Fruit fly (Drosophila melanogaster) whole organism, embryonic: Measurements from ENCODE around the gene Hecw.

Source experiments
- ATbp ChIP-seq: fragments of 200-800 bp; sonication (Bioruptor generic); optimal IDR thresholded peaks from 2 replicates; lab custom pipeline; 2017; ENCODE audit warnings: missing biosample characterization, mild to moderate bottlenecking, missing genetic modification characterization, missing genetic modification reagents
- Atf-2 ChIP-seq: fragments of 200-800 bp; sonication (Bioruptor generic); optimal IDR thresholded peaks from 2 replicates; lab custom pipeline; 2016; ENCODE audit warnings: missing biosample characterization, missing genetic modification characterization
- Bgb ChIP-seq: fragments of 200-800 bp; sonication (Bioruptor generic); IDR thresholded peaks from 2 replicates; pipeline ENCODE4 v1.3.6; 2022; ENCODE audit warnings: missing biosample characterization, missing genetic modification characterization; ENCODE audit not compliant: partially characterized antibody
- CG10147 ChIP-seq: fragments of 200-800 bp; sonication (Bioruptor generic); optimal IDR thresholded peaks from 2 replicates; lab custom pipeline; 2019; ENCODE audit warnings: missing biosample characterization, mild to moderate bottlenecking, missing genetic modification characterization, moderate library complexity
- CG11398 ChIP-seq: fragments of 200-800 bp; sonication (Bioruptor generic); optimal IDR thresholded peaks from 2 replicates; lab custom pipeline; 2016; ENCODE audit warnings: missing biosample characterization, missing genetic modification characterization
- CG13123 ChIP-seq: fragments of 200-800 bp; sonication (Bioruptor generic); optimal IDR thresholded peaks from 2 replicates; lab custom pipeline; 2016; ENCODE audit warnings: missing biosample characterization, missing genetic modification characterization
- CG14050 ChIP-seq: fragments of 200-800 bp; sonication (Bioruptor generic); IDR thresholded peaks from 3 replicates; pipeline ENCODE4 v1.3.6; 2022; ENCODE audit warnings: missing biosample characterization, missing genetic modification characterization
- CG17385 ChIP-seq: fragments of 200-800 bp; sonication (Bioruptor generic); optimal IDR thresholded peaks from 3 replicates; lab custom pipeline; 2018; ENCODE audit warnings: missing biosample characterization, mild to moderate bottlenecking, missing genetic modification characterization
- CG3065 ChIP-seq: fragments of 200-800 bp; sonication (Bioruptor generic); optimal IDR thresholded peaks from 2 replicates; lab custom pipeline; 2016; ENCODE audit warnings: missing biosample characterization, missing genetic modification characterization
- CG3163 ChIP-seq: fragments of 200-800 bp; sonication (Bioruptor generic); optimal IDR thresholded peaks from 3 replicates; lab custom pipeline; 2016; ENCODE audit warnings: missing biosample characterization, missing genetic modification characterization
- CG3407 ChIP-seq: fragments of 200-800 bp; sonication (Bioruptor generic); optimal IDR thresholded peaks from 2 replicates; lab custom pipeline; 2018; ENCODE audit warnings: missing biosample characterization, mild to moderate bottlenecking, missing genetic modification characterization
- CG4617 ChIP-seq: fragments of 200-800 bp; sonication (Bioruptor generic); optimal IDR thresholded peaks from 3 replicates; lab custom pipeline; 2016; ENCODE audit warnings: missing biosample characterization, missing genetic modification characterization, borderline replicate concordance
- CG7372 ChIP-seq: fragments of 200-800 bp; sonication (Bioruptor generic); IDR thresholded peaks from 2 replicates; pipeline ENCODE4 v1.3.6; 2022; ENCODE audit warnings: missing biosample characterization, missing genetic modification characterization
- CG9215 ChIP-seq: fragments of 200-800 bp; sonication (Bioruptor generic); IDR thresholded peaks from 2 replicates; pipeline ENCODE4 v1.3.6; 2022; ENCODE audit warnings: missing biosample characterization, missing genetic modification characterization
- CG9817 ChIP-seq: fragments of 200-800 bp; sonication (Bioruptor generic); optimal IDR thresholded peaks from 2 replicates; lab custom pipeline; 2018; ENCODE audit warnings: missing biosample characterization, mild to moderate bottlenecking, missing genetic modification characterization, moderate library complexity
- D19B ChIP-seq: fragments of 200-800 bp; sonication (Bioruptor generic); optimal IDR thresholded peaks from 2 replicates; lab custom pipeline; 2017; ENCODE audit warnings: missing biosample characterization, mild to moderate bottlenecking, missing genetic modification characterization
- Gug ChIP-seq: fragments of 200-800 bp; sonication (Bioruptor generic); IDR thresholded peaks from 4 replicates; pipeline ENCODE4 v1.3.6; 2022; ENCODE audit warnings: missing biosample characterization, missing genetic modification characterization
- Hmx ChIP-seq: fragments of 200-800 bp; sonication (Bioruptor generic); optimal IDR thresholded peaks from 2 replicates; lab custom pipeline; 2016; ENCODE audit warnings: missing biosample characterization, missing genetic modification characterization
- Neu2 ChIP-seq: fragments of 200-800 bp; sonication (Bioruptor generic); optimal IDR thresholded peaks from 3 replicates; lab custom pipeline; 2016; ENCODE audit warnings: missing biosample characterization, missing genetic modification characterization, borderline replicate concordance
- Ssrp ChIP-seq: fragments of 200-800 bp; sonication (Bioruptor generic); optimal IDR thresholded peaks from 2 replicates; lab custom pipeline; 2018; ENCODE audit warnings: missing biosample characterization, mild to moderate bottlenecking, missing genetic modification characterization, moderate library complexity
- YL-1 ChIP-seq: fragments of 200-800 bp; sonication (Bioruptor generic); optimal IDR thresholded peaks from 3 replicates; lab custom pipeline; 2017; ENCODE audit warnings: missing biosample characterization, mild to moderate bottlenecking, missing genetic modification characterization
- ab ChIP-seq: fragments of 200-800 bp; sonication (Bioruptor generic); optimal IDR thresholded peaks from 2 replicates; lab custom pipeline; 2016; ENCODE audit warnings: missing biosample characterization, missing genetic modification characterization
- abd-A ChIP-seq: fragments of 200-800 bp; sonication (Bioruptor generic); optimal IDR thresholded peaks from 3 replicates; lab custom pipeline; 2019; ENCODE audit warnings: missing biosample characterization, mild to moderate bottlenecking, missing genetic modification characterization, moderate library complexity
- amos ChIP-seq: fragments of 200-800 bp; sonication (Bioruptor generic); IDR thresholded peaks from 2 replicates; pipeline ENCODE4 v1.3.6; 2022; ENCODE audit warnings: missing biosample characterization, missing genetic modification characterization; ENCODE audit not compliant: partially characterized antibody
- ap ChIP-seq: fragments of 200-800 bp; sonication (Bioruptor generic); IDR thresholded peaks from 2 replicates; pipeline ENCODE4 v1.3.6; 2022; ENCODE audit warnings: missing biosample characterization, missing genetic modification characterization
- ato ChIP-seq: fragments of 200-800 bp; sonication (Bioruptor generic); IDR thresholded peaks from 2 replicates; pipeline ENCODE4 v1.3.6; 2022; ENCODE audit warnings: missing biosample characterization, missing genetic modification characterization; ENCODE audit not compliant: partially characterized antibody
- bsh ChIP-seq, 2 experiments: fragments of 200-800 bp; sonication (Bioruptor generic); optimal IDR thresholded peaks; 2 replicates each; lab custom pipeline; 2017 to 2018; ENCODE audit warnings: mild to moderate bottlenecking in 2 of 2, missing biosample characterization in 2 of 2, missing genetic modification characterization in 2 of 2, moderate library complexity in 1 of 2
- ci ChIP-seq: fragments of 200-800 bp; sonication (Bioruptor generic); IDR thresholded peaks from 3 replicates; pipeline ENCODE4 v1.3.6; 2022; ENCODE audit warnings: missing biosample characterization, missing genetic modification characterization
- crc ChIP-seq: fragments of 200-800 bp; sonication (Bioruptor generic); optimal IDR thresholded peaks from 2 replicates; lab custom pipeline; 2016; ENCODE audit warnings: missing biosample characterization, missing genetic modification characterization
- dati ChIP-seq: fragments of 200-800 bp; sonication (Bioruptor generic); IDR thresholded peaks from 2 replicates; pipeline ENCODE4 v1.3.6; 2022; ENCODE audit warnings: missing biosample characterization, missing genetic modification characterization
- fru ChIP-seq: fragments of >200 bp; optimal IDR thresholded peaks from 2 replicates; lab custom pipeline; 2017
- grn ChIP-seq: fragments of 200-800 bp; sonication (Bioruptor generic); optimal IDR thresholded peaks from 3 replicates; lab custom pipeline; 2017; ENCODE audit warnings: missing biosample characterization, missing genetic modification characterization
- gsb ChIP-seq: fragments of 200-800 bp; sonication (Bioruptor generic); IDR thresholded peaks from 2 replicates; pipeline ENCODE4 v1.3.6; 2022; ENCODE audit warnings: missing biosample characterization, missing genetic modification characterization
- hb ChIP-seq: fragments of 200-800 bp; sonication (Bioruptor generic); IDR thresholded peaks from 3 replicates; pipeline ENCODE4 v1.3.6; 2022; ENCODE audit warnings: missing biosample characterization, missing genetic modification characterization; ENCODE audit not compliant: partially characterized antibody
- kah ChIP-seq: fragments of 200-800 bp; sonication (Bioruptor generic); optimal IDR thresholded peaks from 2 replicates; lab custom pipeline; 2018; ENCODE audit warnings: missing biosample characterization, mild to moderate bottlenecking, missing genetic modification characterization
- knrl ChIP-seq: fragments of 200-800 bp; sonication (Bioruptor generic); IDR thresholded peaks from 3 replicates; pipeline ENCODE4 v1.3.6; 2022; ENCODE audit warnings: missing biosample characterization, missing genetic modification characterization; ENCODE audit not compliant: partially characterized antibody
- oc ChIP-seq: fragments of 200-800 bp; sonication (Bioruptor generic); optimal IDR thresholded peaks from 2 replicates; lab custom pipeline; 2018; ENCODE audit warnings: missing biosample characterization, mild to moderate bottlenecking, missing genetic modification characterization, moderate library complexity
- odd ChIP-seq: fragments of 200-800 bp; sonication (Bioruptor generic); optimal IDR thresholded peaks from 2 replicates; lab custom pipeline; 2017; ENCODE audit warnings: missing biosample characterization, mild to moderate bottlenecking, missing genetic modification characterization
- psq ChIP-seq: fragments of 200-800 bp; sonication (Bioruptor generic); optimal IDR thresholded peaks from 2 replicates; lab custom pipeline; 2017; ENCODE audit warnings: missing biosample characterization, missing genetic modification characterization
- row ChIP-seq: fragments of 200-800 bp; sonication (Bioruptor generic); IDR thresholded peaks from 3 replicates; pipeline ENCODE4 v1.3.6; 2022; ENCODE audit warnings: missing biosample characterization, missing genetic modification characterization
- run ChIP-seq: fragments of 200-800 bp; sonication (Bioruptor generic); optimal IDR thresholded peaks from 3 replicates; lab custom pipeline; 2018; ENCODE audit warnings: missing biosample characterization, mild to moderate bottlenecking, missing genetic modification characterization
- schlank ChIP-seq: fragments of 200-800 bp; sonication (Bioruptor generic); optimal IDR thresholded peaks from 2 replicates; lab custom pipeline; 2018; ENCODE audit warnings: missing biosample characterization, mild to moderate bottlenecking, missing genetic modification characterization
- sqz ChIP-seq: fragments of 200-800 bp; sonication (Bioruptor generic); optimal IDR thresholded peaks from 3 replicates; lab custom pipeline; 2018; ENCODE audit warnings: missing biosample characterization, mild to moderate bottlenecking, missing genetic modification characterization
- tgo ChIP-seq: fragments of 200-800 bp; sonication (Bioruptor generic); IDR thresholded peaks from 3 replicates; pipeline ENCODE4 v1.3.6; 2022; ENCODE audit warnings: missing biosample characterization, missing genetic modification characterization
- tna ChIP-seq: fragments of 200-800 bp; sonication (Bioruptor generic); IDR thresholded peaks from 2 replicates; pipeline ENCODE4 v1.3.6; 2022; ENCODE audit warnings: missing biosample characterization, missing genetic modification characterization; ENCODE audit not compliant: partially characterized antibody
- tx ChIP-seq: fragments of 200-800 bp; sonication (Bioruptor generic); optimal IDR thresholded peaks from 2 replicates; lab custom pipeline; 2016; ENCODE audit warnings: missing biosample characterization, missing genetic modification characterization
- vnd ChIP-seq: fragments of 200-800 bp; sonication (Bioruptor generic); IDR thresholded peaks from 3 replicates; pipeline ENCODE4 v1.3.6; 2022; ENCODE audit warnings: missing biosample characterization, missing genetic modification characterization; ENCODE audit not compliant: partially characterized antibody
- wdn ChIP-seq: fragments of 200-800 bp; sonication (Bioruptor generic); IDR thresholded peaks from 2 replicates; pipeline ENCODE4 v1.3.6; 2022; ENCODE audit warnings: missing biosample characterization, missing genetic modification characterization
- zf30C ChIP-seq: fragments of 200-800 bp; sonication (Bioruptor generic); optimal IDR thresholded peaks from 3 replicates; lab custom pipeline; 2018; ENCODE audit warnings: missing biosample characterization, mild to moderate bottlenecking, missing genetic modification characterization
- zfh2 ChIP-seq: fragments of 200-800 bp; sonication (Bioruptor generic); optimal IDR thresholded peaks from 2 replicates; lab custom pipeline; 2016; ENCODE audit warnings: missing biosample characterization, missing genetic modification characterization

Gene Hecw

DNA sequence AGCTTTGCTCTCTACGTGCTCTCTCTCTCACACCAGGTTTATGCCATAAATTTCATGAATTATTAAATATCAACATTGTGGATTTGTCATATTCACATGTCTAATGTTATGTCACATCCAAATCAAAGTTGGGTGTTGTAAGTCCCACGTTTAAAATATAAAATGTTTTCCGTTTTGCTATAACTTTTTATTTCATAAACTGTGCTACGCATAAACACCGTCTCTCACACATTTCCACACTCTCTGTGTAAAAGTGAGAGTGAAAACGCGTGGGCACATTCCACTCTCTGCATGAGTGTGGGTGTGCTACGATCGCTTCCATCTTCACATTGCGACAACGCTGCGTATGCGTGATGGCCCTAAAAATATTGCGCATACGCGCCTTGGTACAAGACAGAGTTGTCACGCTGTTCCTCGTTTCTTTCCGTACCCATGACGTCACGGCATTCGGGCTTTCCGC lies 32.0 kb downstream of the Hecw start (continued):
- TF ChIP-seq ATbp (GFP tag; lab: Kevin White, UChicago) (peak; percentile 94), ato (no peak), Ssrp (tag; lab: Kevin White, UChicago) (peak; percentile 91), CG7372 (peak; percentile 98), ap (GFP tag; lab: Robert Waterston, UW) (peak; percentile 92), CG9215 (peak; percentile 81), CG17385 (GFP tag; lab: Kevin White, UChicago) (peak; percentile 96), sqz (GFP tag; lab: Kevin White, UChicago) (peak; percentile 89), oc (tag; lab: Kevin White, UChicago) (peak; percentile 95), vnd (GFP tag; lab: Robert Waterston, UW) (no peak), tna (GFP tag; lab: Robert Waterston, UW) (no peak), psq (GFP tag; lab: Kevin White, UChicago) (peak; percentile 64), dati (peak; percentile 84; the same call in 1 of the 2 replicates), fru (no peak), CG3065 (GFP tag; lab: Kevin White, UChicago) (peak; percentile 67), zfh2 (GFP tag; lab: Kevin White, UChicago) (peak; percentile 96), tx (GFP tag; lab: Kevin White, UChicago) (peak; percentile 89), CG13123 (GFP tag; lab: Kevin White, UChicago) (peak; percentile 72), gsb (peak; percentile 94), CG9817 (peak; percentile 97), CG10147 (GFP tag; lab: Kevin White, UChicago) (peak; percentile 99), CG3163 (GFP tag; lab: Kevin White, UChicago) (no peak), Atf-2 (GFP tag; lab: Kevin White, UChicago) (peak; percentile 88), row (GFP tag; lab: Robert Waterston, UW) (peak; percentile 97), Gug (GFP tag; lab: Robert Waterston, UW) (peak; percentile 72; the same call in 3 of the 4 replicates), bsh (GFP tag; optimal IDR thresholded peaks at IDR 0.05; lab: Kevin White, UChicago) (peak; percentile 59 to 96), zf30C (GFP tag; lab: Kevin White, UChicago) (peak; percentile 20), CG4617 (GFP tag; lab: Kevin White, UChicago) (peak; percentile 77), ci (GFP tag; lab: Robert Waterston, UW) (peak; percentile 98), kah (peak; percentile 93), D19B (GFP tag; lab: Kevin White, UChicago) (peak; percentile 93), ab (peak; percentile 71), CG14050 (GFP tag; lab: Robert Waterston, UW) (peak; percentile 96), Neu2 (GFP tag; lab: Kevin White, UChicago) (peak; percentile 75), odd (GFP tag; lab: Kevin White, UChicago) (peak; percentile 98), hb (no peak), Hmx (GFP tag; lab: Kevin White, UChicago) (peak; percentile 91), run (tag; lab: Kevin White, UChicago) (peak; percentile 96), abd-A (peak; percentile 89), CG3407 (peak; percentile 90), Bgb (GFP tag; lab: Robert Waterston, UW) (no peak; the same call in 1 of the 2 replicates), grn (GFP tag; lab: Kevin White, UChicago) (peak; percentile 45), wdn (peak; percentile 95), amos (GFP tag; lab: Robert Waterston, UW) (no peak), knrl (no peak), crc (GFP tag; lab: Kevin White, UChicago) (peak; percentile 96), YL-1 (peak; percentile 85), schlank (peak; percentile 98), tgo (GFP tag; lab: Robert Waterston, UW) (peak; percentile 94), CG11398 (GFP tag; lab: Kevin White, UChicago) (peak; percentile 92)
